Fruit fly (Drosophila melanogaster): ENCODE measurements around the gene CG32856.

Gene CG32856

DNA sequence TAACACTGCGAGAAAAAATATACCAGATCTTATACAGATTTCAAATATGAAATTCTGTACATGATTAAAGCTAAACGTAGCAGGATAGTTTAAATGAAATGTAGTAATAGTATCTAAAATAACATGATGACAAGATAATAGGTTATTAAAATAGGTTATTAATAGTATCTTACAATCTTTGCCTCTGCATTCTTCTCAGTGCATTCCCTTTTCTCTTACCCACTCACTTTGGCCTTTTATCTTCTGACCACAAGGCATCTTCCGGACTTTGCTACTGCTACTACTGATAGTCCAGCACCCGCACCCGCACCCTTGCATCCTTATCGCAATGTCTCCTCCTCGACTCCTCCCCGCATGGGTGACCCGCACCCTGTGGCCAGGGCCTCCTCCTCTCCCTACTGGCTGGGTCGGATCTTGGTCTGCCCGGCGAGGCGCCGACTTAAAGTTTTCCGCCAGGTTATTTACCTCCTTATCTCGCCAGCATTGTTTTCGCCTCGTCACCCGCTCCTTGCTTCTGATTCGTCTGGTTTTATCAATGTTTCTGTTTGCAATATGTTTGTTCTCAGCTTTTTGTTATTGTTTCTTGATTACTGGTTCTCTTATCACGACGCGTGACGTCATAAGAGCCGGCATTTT lies 19.4 kb upstream of the CG32856 start (continued):
- TF ChIP-seq CG8290 (GFP tag; optimal IDR thresholded peaks at IDR 0.05) (no peak), CG8290 (tag; optimal IDR thresholded peaks at IDR 0.05) (peak in 1 of 2 experiments; percentile 19), zen2 (GFP tag; IDR thresholded peaks at IDR 0.05; ENCODE audit: partially characterized antibody) (no peak), sens-2 (GFP tag; IDR thresholded peaks at IDR 0.05) (no peak), slp2 (GFP tag; optimal IDR thresholded peaks at IDR 0.05) (peak; percentile 7), slbo (GFP tag; IDR thresholded peaks at IDR 0.05) (0 out of 2 replicates have a peak, but pooled peaks have one; percentile 19), B-H1 (GFP tag; IDR thresholded peaks at IDR 0.05) (no peak), crol (GFP tag; IDR thresholded peaks at IDR 0.05) (peak; percentile 93), oc (tag; optimal IDR thresholded peaks at IDR 0.05) (no peak), dysf (GFP tag; IDR thresholded peaks at IDR 0.05) (peak; percentile 60), hkb (optimal IDR thresholded peaks at IDR 0.05) (no peak), hkb (GFP tag; IDR thresholded peaks at IDR 0.05) (peak; percentile 23; the same call in 1 of the 2 replicates), MESR4 (GFP tag; optimal IDR thresholded peaks at IDR 0.05) (no peak), gce (GFP tag; IDR thresholded peaks at IDR 0.05) (no peak), ara (GFP tag; IDR thresholded peaks at IDR 0.05) (peak; percentile 55), CG31441 (GFP tag; IDR thresholded peaks at IDR 0.05) (peak; percentile 73), CG12769 (tag; optimal IDR thresholded peaks at IDR 0.05) (peak; percentile 59), Lim3 (GFP tag; IDR thresholded peaks at IDR 0.05) (no peak), CoRest (tag; optimal IDR thresholded peaks at IDR 0.05) (peak; percentile 57), CG2712 (tag; optimal IDR thresholded peaks at IDR 0.05) (peak; percentile 78), CG10565 (GFP tag; optimal IDR thresholded peaks at IDR 0.05) (no peak), nmo (GFP tag; optimal IDR thresholded peaks at IDR 0.05) (peak; percentile 73), C15 (GFP tag; IDR thresholded peaks at IDR 0.05) (no peak), Sry-β (GFP tag; optimal IDR thresholded peaks at IDR 0.05) (no peak), CG10147 (GFP tag; optimal IDR thresholded peaks at IDR 0.05) (no peak), fd3F (GFP tag; optimal IDR thresholded peaks at IDR 0.05) (no peak), CG11398 (GFP tag; optimal IDR thresholded peaks at IDR 0.05) (no peak), chif (GFP tag; optimal IDR thresholded peaks at IDR 0.05) (peak in 1 of 2 experiments; percentile 22), sens (GFP tag) (peak; percentile 91), nom (GFP tag; optimal IDR thresholded peaks at IDR 0.05) (peak; percentile 94), CG4730 (GFP tag; IDR thresholded peaks at IDR 0.05) (no peak), fd64A (GFP tag; optimal IDR thresholded peaks at IDR 0.05) (no peak), Ets65A (GFP tag) (no peak), ap (GFP tag; IDR thresholded peaks at IDR 0.05) (no peak), Eip74EF (GFP tag; optimal IDR thresholded peaks at IDR 0.05) (peak in 1 of 2 experiments; percentile 4), CG10462 (GFP tag; optimal IDR thresholded peaks at IDR 0.05) (no peak), tup (GFP tag; optimal IDR thresholded peaks at IDR 0.05) (no peak), unpg (GFP tag; optimal IDR thresholded peaks at IDR 0.05) (peak; percentile 66), D (optimal IDR thresholded peaks at IDR 0.05) (no peak), D (GFP tag; optimal IDR thresholded peaks at IDR 0.05) (peak; percentile 12), Dad (GFP tag; optimal IDR thresholded peaks at IDR 0.05) (no peak), CG14050 (GFP tag; IDR thresholded peaks at IDR 0.05) (no peak), CG1647 (GFP tag; optimal IDR thresholded peaks at IDR 0.05) (no peak), nerfin-2 (GFP tag; IDR thresholded peaks at IDR 0.05; ENCODE audit: partially characterized antibody) (0 out of 2 replicates have a peak, but pooled peaks have one; percentile 17), Meics (GFP tag; optimal IDR thresholded peaks at IDR 0.05) (peak; percentile 35), CG16815 (GFP tag; optimal IDR thresholded peaks at IDR 0.05) (peak; percentile 10), Bdp1 (GFP tag; optimal IDR thresholded peaks at IDR 0.05) (no peak), repo (GFP tag; optimal IDR thresholded peaks at IDR 0.05) (no peak), dmrt11E (tag; optimal IDR thresholded peaks at IDR 0.05) (peak; percentile 79), CG8359 (GFP tag; optimal IDR thresholded peaks at IDR 0.05; ENCODE audit: borderline replicate concordance) (no peak), CG18599 (GFP tag; optimal IDR thresholded peaks at IDR 0.05) (peak; percentile 55)

Data from whole organism, embryonic.